Worm (Caenorhabditis elegans) whole organism, mixed stage, embryonic: Measurements from ENCODE around the gene srj-14.
A peak's percentile ranks its signal among the peaks of the same experiment; 100 is the strongest.
"Not testable (repeated sequence)": the region's sequence is repeated elsewhere in the genome, so short reads cannot be mapped to it uniquely, and the experiment has no call there.

Experiments
- M03D4.4 ChIP-seq: sonication (generic microtip); optimal IDR thresholded peaks from 2 replicates; lab custom pipeline; 2017; ENCODE audit warnings: mild to moderate bottlenecking, missing genetic modification characterization, missing compliant biosample characterization
- bed-3 ChIP-seq: fragments of 200-800 bp; sonication (Bioruptor generic); optimal IDR thresholded peaks from 3 replicates; lab custom pipeline; 2018; ENCODE audit warnings: mild to moderate bottlenecking, missing genetic modification characterization, moderate library complexity, missing compliant biosample characterization
- ceh-39 ChIP-seq: fragments of 150-350 bp; optimal IDR thresholded peaks from 2 replicates; lab custom pipeline; 2014; ENCODE audit warnings: missing biosample characterization, missing genetic modification characterization
- ceh-43 ChIP-seq: fragments of 200-800 bp; sonication (Bioruptor generic); optimal IDR thresholded peaks from 2 replicates; lab custom pipeline; 2018; ENCODE audit warnings: mild to moderate bottlenecking, missing genetic modification characterization, moderate library complexity, missing compliant biosample characterization
- ceh-83 ChIP-seq: fragments of 200-800 bp; sonication (Bioruptor generic); optimal IDR thresholded peaks from 2 replicates; lab custom pipeline; 2018; ENCODE audit warnings: mild to moderate bottlenecking, missing genetic modification characterization, missing compliant biosample characterization
- ces-1 ChIP-seq: fragments of 150-350 bp; optimal IDR thresholded peaks from 2 replicates; lab custom pipeline; 2014; ENCODE audit warnings: missing biosample characterization, missing genetic modification reagents, missing genetic modification characterization
- cnd-1 ChIP-seq: fragments of 200-800 bp; sonication (Bioruptor generic); optimal IDR thresholded peaks from 2 replicates; lab custom pipeline; 2018; ENCODE audit warnings: mild to moderate bottlenecking, missing genetic modification characterization, missing compliant biosample characterization
- drap-1 ChIP-seq: fragments of 200-800 bp; sonication (Bioruptor generic); optimal IDR thresholded peaks from 3 replicates; lab custom pipeline; 2018; ENCODE audit warnings: mild to moderate bottlenecking, missing genetic modification characterization, missing compliant biosample characterization
- elt-1 ChIP-seq: sonication (generic microtip); optimal IDR thresholded peaks from 2 replicates; lab custom pipeline; 2017; ENCODE audit warnings: missing genetic modification characterization, mild to moderate bottlenecking, missing compliant biosample characterization, antibody characterized with exemption, moderate library complexity, borderline replicate concordance; ENCODE audit not compliant: insufficient read depth
- elt-3 ChIP-seq: fragments of 150-350 bp; optimal IDR thresholded peaks from 2 replicates; lab custom pipeline; 2014; ENCODE audit warnings: missing biosample characterization, missing genetic modification characterization
- flh-1 ChIP-seq: fragments of 200-800 bp; sonication (Bioruptor generic); optimal IDR thresholded peaks from 2 replicates; lab custom pipeline; 2018; ENCODE audit warnings: mild to moderate bottlenecking, missing genetic modification characterization, moderate library complexity, missing compliant biosample characterization
- ham-2 ChIP-seq: fragments of 200-800 bp; sonication (Bioruptor generic); optimal IDR thresholded peaks from 2 replicates; lab custom pipeline; 2018; ENCODE audit warnings: mild to moderate bottlenecking, missing genetic modification characterization, missing compliant biosample characterization
- hlh-1 ChIP-seq: fragments of 150-350 bp; optimal IDR thresholded peaks from 2 replicates; lab custom pipeline; 2014; ENCODE audit warnings: missing biosample characterization, missing genetic modification reagents, missing genetic modification characterization
- lin-13 ChIP-seq: fragments of 150-350 bp; optimal IDR thresholded peaks from 2 replicates; lab custom pipeline; 2014; ENCODE audit warnings: missing biosample characterization, missing genetic modification characterization
- lin-32 ChIP-seq: fragments of 200-800 bp; sonication (Bioruptor generic); optimal IDR thresholded peaks from 2 replicates; lab custom pipeline; 2018; ENCODE audit warnings: mild to moderate bottlenecking, missing genetic modification characterization, missing compliant biosample characterization
- lsy-2 ChIP-seq: fragments of 150-350 bp; optimal IDR thresholded peaks from 2 replicates; lab custom pipeline; 2014; ENCODE audit warnings: missing biosample characterization, missing genetic modification characterization
- mab-5 ChIP-seq: fragments of 150-350 bp; optimal IDR thresholded peaks from 2 replicates; lab custom pipeline; 2014; ENCODE audit warnings: missing biosample characterization, missing genetic modification characterization
- mep-1 ChIP-seq: fragments of 150-350 bp; optimal IDR thresholded peaks from 2 replicates; lab custom pipeline; 2017; ENCODE audit warnings: missing biosample characterization, missing genetic modification reagents, missing genetic modification characterization, inconsistent platforms
- nhr-12 ChIP-seq: fragments of 150-350 bp; optimal IDR thresholded peaks from 2 replicates; lab custom pipeline; 2014; ENCODE audit warnings: missing biosample characterization, missing genetic modification characterization
- nhr-2 ChIP-seq: fragments of 150-350 bp; optimal IDR thresholded peaks from 2 replicates; lab custom pipeline; 2014; ENCODE audit warnings: missing biosample characterization, missing genetic modification characterization
- nhr-237 ChIP-seq: fragments of 150-350 bp; optimal IDR thresholded peaks from 2 replicates; lab custom pipeline; 2014; ENCODE audit warnings: missing biosample characterization, missing genetic modification characterization
- nhr-76 ChIP-seq: sonication (generic microtip); optimal IDR thresholded peaks from 2 replicates; lab custom pipeline; 2017; ENCODE audit warnings: missing biosample characterization, missing genetic modification characterization
- pha-4 ChIP-seq: fragments of 150-350 bp; optimal IDR thresholded peaks from 2 replicates; lab custom pipeline; 2018; ENCODE audit warnings: missing biosample characterization, missing genetic modification reagents, missing genetic modification characterization
- sem-2 ChIP-seq: fragments of 200-800 bp; sonication (Bioruptor generic); optimal IDR thresholded peaks from 2 replicates; lab custom pipeline; 2018; ENCODE audit warnings: mild to moderate bottlenecking, missing genetic modification characterization, missing compliant biosample characterization
- snpc-4 ChIP-seq: fragments of 150-350 bp; optimal IDR thresholded peaks from 2 replicates; lab custom pipeline; 2014; ENCODE audit warnings: missing biosample characterization, missing genetic modification characterization
- tbx-8 ChIP-seq: fragments of 200-800 bp; sonication (Bioruptor generic); optimal IDR thresholded peaks from 2 replicates; lab custom pipeline; 2018; ENCODE audit warnings: mild to moderate bottlenecking, missing genetic modification characterization, moderate library complexity, missing compliant biosample characterization
- unc-120 ChIP-seq: sonication (generic microtip); optimal IDR thresholded peaks from 2 replicates; lab custom pipeline; 2017; ENCODE audit warnings: missing genetic modification characterization, missing compliant biosample characterization; ENCODE audit not compliant: poor library complexity, severe bottlenecking
- unc-39 ChIP-seq: fragments of 150-350 bp; optimal IDR thresholded peaks from 2 replicates; lab custom pipeline; 2014; ENCODE audit warnings: missing biosample characterization, missing genetic modification characterization
- zip-8 ChIP-seq: fragments of 150-350 bp; optimal IDR thresholded peaks from 2 replicates; lab custom pipeline; 2014; ENCODE audit warnings: missing biosample characterization, missing genetic modification characterization
- ztf-11 ChIP-seq: fragments of 150-350 bp; optimal IDR thresholded peaks from 2 replicates; lab custom pipeline; 2014; ENCODE audit warnings: missing biosample characterization, missing genetic modification characterization

srj-14 gene

ce11 chrV:7341942-7342341 lies 27.6 kb upstream of the srj-14 start, which contains the start of the genes nhr-263 and nhr-148:
Gene nhr-263, minus strand, starts transcription at chrV:7342042.
Gene nhr-148, plus strand, starts transcription at chrV:7342156.
- TF ChIP-seq nhr-237 (tag; lab: Kevin White, UChicago), result no peak
- TF ChIP-seq cnd-1 (tag; lab: Kevin White, UChicago), result no peak
- no peak for TF ChIP-seq ceh-83
- no peak for TF ChIP-seq snpc-4
- no peak for TF ChIP-seq hlh-1 (tag; lab: Kevin White, UChicago)
- no peak for TF ChIP-seq unc-39 (tag; lab: Kevin White, UChicago)
- TF ChIP-seq ceh-43 (GFP tag; lab: Kevin White, UChicago), result no peak
- TF ChIP-seq nhr-76 (tag; lab: Kevin White, UChicago), result no peak
- no peak for TF ChIP-seq ztf-11
- no peak for TF ChIP-seq ham-2
- TF ChIP-seq ceh-39 (tag; lab: Kevin White, UChicago), result no peak
- TF ChIP-seq pha-4 (tag; lab: Kevin White, UChicago), result no peak

ce11 chrV:7343522-7343921 lies 26.0 kb upstream of the srj-14 start, which contains the start of gene srh-244:
Gene srh-244, plus strand, starts transcription at chrV:7343822.
- TF ChIP-seq mep-1 (tag; lab: Kevin White, UChicago) (no peak), unc-120 (tag; lab: Kevin White, UChicago) (no peak), hlh-1 (tag; lab: Kevin White, UChicago) (no peak), elt-3 (tag; lab: Kevin White, UChicago) (no peak)

ce11 chrV:7345494-7345893 lies 24.0 kb upstream of the srj-14 start, which contains the start of gene nhr-147:
Gene nhr-147, plus strand, starts transcription at chrV:7345794.
- not testable (repeated sequence) for TF ChIP-seq M03D4.4 (tag; lab: Kevin White, UChicago); tbx-8; nhr-2 (tag; lab: Kevin White, UChicago)
- TF ChIP-seq, all 35 proteins: peak for 0; not testable (repeated sequence) for 35

- TF ChIP-seq bed-3 (no peak), ceh-39 (tag; lab: Kevin White, UChicago) (no peak), ces-1 (no peak), lin-13 (no peak), snpc-4 (no peak), zip-8 (tag; lab: Kevin White, UChicago) (peak; percentile 53), tbx-8 (no peak), elt-1 (no peak)
- TF ChIP-seq, all 35 proteins: peak for 1
These were observed 20.0 kb upstream of the srj-14 start, which contains the start of gene nhr-149 for ce11 chrV:7349541-7349940. Gene nhr-149, minus strand, starts transcription at chrV:7349641.

- TF ChIP-seq ceh-39 (tag; lab: Kevin White, UChicago) (no peak), nhr-12 (no peak), unc-120 (tag; lab: Kevin White, UChicago) (no peak), snpc-4 (no peak), tbx-8 (no peak), lin-13 (no peak), sem-2 (no peak), mep-1 (tag; lab: Kevin White, UChicago) (no peak), hlh-1 (tag; lab: Kevin White, UChicago) (no peak), ces-1 (no peak), flh-1 (GFP tag; lab: Kevin White, UChicago) (no peak), lsy-2 (no peak), ham-2 (no peak), lin-32 (GFP tag; lab: Kevin White, UChicago) (no peak), zip-8 (tag; lab: Kevin White, UChicago) (no peak), mab-5 (no peak), drap-1 (GFP tag; lab: Kevin White, UChicago) (no peak)
- TF ChIP-seq, all 35 proteins: peak for 0
These were observed 17.1 kb upstream of the srj-14 start, which contains the start of the genes srh-231 and srh-275 for ce11 chrV:7352186-7353053. Gene srh-231, minus strand, starts transcription at chrV:7352236. Gene srh-275, plus strand, starts transcription at chrV:7353003.
